Worm (Caenorhabditis elegans) whole organism, L1 larva: ENCODE measurements around the gene C09B7.2.

ENCODE experiments used
- C04F5.9 ChIP-seq: sonication (generic microtip); optimal IDR thresholded peaks from 2 replicates; lab custom pipeline; 2016; ENCODE audit warnings: missing genetic modification characterization, missing compliant biosample characterization
- blmp-1 ChIP-seq: fragments of 150-350 bp; optimal IDR thresholded peaks from 2 replicates; lab custom pipeline; 2014; ENCODE audit warnings: missing biosample characterization, missing genetic modification characterization
- ceh-82 ChIP-seq, 3 experiments: fragments of 150-350 bp in 1 of 3; sonication (generic microtip) in 2 of 3; optimal IDR thresholded peaks; 2 replicates each; lab custom pipeline; 2014 to 2017; ENCODE audit warnings: missing biosample characterization in 3 of 3, missing genetic modification characterization in 3 of 3
- ces-1 ChIP-seq: fragments of 150-350 bp; optimal IDR thresholded peaks from 2 replicates; lab custom pipeline; 2014; ENCODE audit warnings: missing biosample characterization, missing genetic modification reagents, missing genetic modification characterization
- efl-1 ChIP-seq, 4 experiments: fragments of 150-350 bp; optimal IDR thresholded peaks in 3 of 4; peaks in 1 of 4; 1 replicate in 1 of 4; 2 replicates in 3 of 4; lab custom pipeline; 2014; ENCODE audit warnings: missing biosample characterization in 2 of 4, missing genetic modification characterization in 2 of 4, missing genetic modification reagents in 2 of 4
- egl-13 ChIP-seq: sonication (generic microtip); optimal IDR thresholded peaks from 2 replicates; lab custom pipeline; 2016; ENCODE audit warnings: missing genotype, missing genetic modification reagents, missing genetic modification characterization, missing compliant biosample characterization
- elt-2 ChIP-seq: sonication (generic microtip); optimal IDR thresholded peaks from 2 replicates; lab custom pipeline; 2016; ENCODE audit warnings: missing genetic modification characterization, mild to moderate bottlenecking, inconsistent platforms, missing compliant biosample characterization, missing genetic modification reagents
- ets-5 ChIP-seq: fragments of 200-800 bp; sonication (Bioruptor generic); IDR thresholded peaks from 2 replicates; pipeline ENCODE4 v1.3.6; 2022; ENCODE audit warnings: missing genetic modification characterization, missing compliant biosample characterization
- fkh-4 ChIP-seq: sonication (generic microtip); optimal IDR thresholded peaks from 2 replicates; lab custom pipeline; 2016; ENCODE audit warnings: missing compliant biosample characterization, missing genetic modification characterization, borderline replicate concordance
- fkh-8 ChIP-seq: sonication (generic microtip); optimal IDR thresholded peaks from 2 replicates; lab custom pipeline; 2016; ENCODE audit warnings: mild to moderate bottlenecking, missing genetic modification characterization, missing compliant biosample characterization
- grh-1 ChIP-seq: fragments of 200-800 bp; sonication (Bioruptor generic); IDR thresholded peaks from 2 replicates; pipeline ENCODE4 v1.3.6; 2022; ENCODE audit warnings: missing genetic modification reagents, missing genetic modification characterization, missing compliant biosample characterization
- hlh-17 ChIP-seq: fragments of 200-800 bp; sonication (Bioruptor generic); optimal IDR thresholded peaks from 2 replicates; lab custom pipeline; 2018; ENCODE audit warnings: missing genetic modification characterization, mild to moderate bottlenecking, missing compliant biosample characterization, moderate library complexity, borderline replicate concordance
- hpl-2 ChIP-seq: fragments of 150-350 bp; optimal IDR thresholded peaks from 2 replicates; lab custom pipeline; 2014; ENCODE audit warnings: missing biosample characterization, missing genetic modification reagents, missing genetic modification characterization
- isw-1 ChIP-seq: fragments of 200-800 bp; sonication (Bioruptor generic); IDR thresholded peaks from 2 replicates; pipeline ENCODE4 v1.3.6; 2022; ENCODE audit warnings: missing genetic modification characterization, missing compliant biosample characterization
- lin-14 ChIP-seq: fragments of 200-800 bp; sonication (Bioruptor generic); optimal IDR thresholded peaks from 2 replicates; lab custom pipeline; 2018; ENCODE audit warnings: mild to moderate bottlenecking, missing genetic modification characterization, moderate library complexity, missing compliant biosample characterization
- lin-15B ChIP-seq: fragments of 150-350 bp; sonication (generic microtip); optimal IDR thresholded peaks from 3 replicates; lab custom pipeline; 2014; ENCODE audit warnings: missing biosample characterization, missing genetic modification characterization
- mep-1 ChIP-seq: fragments of 150-350 bp; optimal IDR thresholded peaks from 2 replicates; lab custom pipeline; 2014; ENCODE audit warnings: missing biosample characterization, missing genetic modification characterization
- nhr-12 ChIP-seq: sonication (generic microtip); optimal IDR thresholded peaks from 2 replicates; lab custom pipeline; 2017; ENCODE audit warnings: missing biosample characterization, missing genetic modification characterization
- nhr-237 ChIP-seq: fragments of 150-350 bp; optimal IDR thresholded peaks from 2 replicates; lab custom pipeline; 2014; ENCODE audit warnings: missing biosample characterization, missing genetic modification characterization
- nhr-71 ChIP-seq: sonication (generic microtip); optimal IDR thresholded peaks from 2 replicates; lab custom pipeline; 2016; ENCODE audit warnings: mild to moderate bottlenecking, missing genetic modification characterization, moderate library complexity, missing compliant biosample characterization
- nhr-85 ChIP-seq: sonication (generic microtip); peaks from one replicate; lab custom pipeline; 2016; ENCODE audit warnings: missing genetic modification characterization, inconsistent platforms, missing compliant biosample characterization
- nhr-90 ChIP-seq: sonication (generic microtip); optimal IDR thresholded peaks from 2 replicates; lab custom pipeline; 2016; ENCODE audit warnings: mild to moderate bottlenecking, missing genetic modification characterization, missing compliant biosample characterization; ENCODE audit not compliant: poor library complexity
- pag-3 ChIP-seq: sonication (generic microtip); optimal IDR thresholded peaks from 2 replicates; lab custom pipeline; 2017; ENCODE audit warnings: missing genetic modification characterization, mild to moderate bottlenecking, missing compliant biosample characterization, antibody characterized with exemption, borderline replicate concordance; ENCODE audit not compliant: insufficient read depth
- pqm-1 ChIP-seq: sonication (generic microtip); optimal IDR thresholded peaks from 3 replicates; lab custom pipeline; 2017; ENCODE audit warnings: missing biosample characterization, missing genetic modification characterization
- rnt-1 ChIP-seq: sonication (generic microtip); optimal IDR thresholded peaks from 2 replicates; lab custom pipeline; 2016; ENCODE audit warnings: mild to moderate bottlenecking, missing genetic modification characterization, moderate library complexity, missing compliant biosample characterization
- skn-1 ChIP-seq: fragments of 150-350 bp; optimal IDR thresholded peaks from 2 replicates; lab custom pipeline; 2014; ENCODE audit warnings: missing biosample characterization, missing genetic modification characterization
- sox-4 ChIP-seq: sonication (generic microtip); optimal IDR thresholded peaks from 2 replicates; lab custom pipeline; 2016; ENCODE audit warnings: missing genetic modification characterization, missing compliant biosample characterization
- swsn-7 ChIP-seq: sonication (generic microtip); optimal IDR thresholded peaks from 2 replicates; lab custom pipeline; 2016; ENCODE audit warnings: missing genetic modification characterization, missing compliant biosample characterization
- tlp-1 ChIP-seq: fragments of 150-350 bp; optimal IDR thresholded peaks from 2 replicates; lab custom pipeline; 2014; ENCODE audit warnings: missing biosample characterization, missing genetic modification characterization
- unc-98 ChIP-seq: fragments of 200-800 bp; sonication (Bioruptor generic); IDR thresholded peaks from 2 replicates; pipeline ENCODE4 v1.3.6; 2022; ENCODE audit warnings: missing genetic modification characterization, missing compliant biosample characterization
- vab-15 ChIP-seq: sonication (generic microtip); optimal IDR thresholded peaks from 2 replicates; lab custom pipeline; 2017; ENCODE audit warnings: missing genotype, mild to moderate bottlenecking, missing genetic modification characterization, missing compliant biosample characterization
- zag-1 ChIP-seq: fragments of 150-350 bp; optimal IDR thresholded peaks from 2 replicates; lab custom pipeline; 2014; ENCODE audit warnings: missing biosample characterization, missing genetic modification characterization

C09B7.2 gene

ce11 chrX:2703887-2704286 lies 36.0 kb downstream of the C09B7.2 start:
- no peak for TF ChIP-seq vab-15 (tag; lab: Kevin White, UChicago)
- TF ChIP-seq tlp-1 (tag; lab: Kevin White, UChicago) = no peak
- TF ChIP-seq skn-1 (tag; lab: Kevin White, UChicago) = no peak
- TF ChIP-seq rnt-1 (tag; lab: Kevin White, UChicago) = peak; percentile 14
- TF ChIP-seq mep-1 (tag; lab: Kevin White, UChicago) = peak; percentile 2
- TF ChIP-seq blmp-1 (tag; lab: Kevin White, UChicago) = peak; percentile 24
- peak; percentile 22 for TF ChIP-seq elt-2 (tag; lab: Kevin White, UChicago)

ce11 chrX:2704768-2705486 lies 37.0 kb downstream of the C09B7.2 start:
- TF ChIP-seq mep-1 (tag; lab: Kevin White, UChicago) = peak; percentile 16
- TF ChIP-seq efl-1 (optimal IDR thresholded peaks at IDR 0.05; lab: Kevin White, UChicago) = no peak
- peak in 1 of 2 experiments; percentile 84 for TF ChIP-seq efl-1 (GFP tag; optimal IDR thresholded peaks at IDR 0.05 in 1 of 2; lab: Kevin White, UChicago)
- no peak for TF ChIP-seq nhr-12 (tag; lab: Kevin White, UChicago)
- TF ChIP-seq zag-1 (tag; lab: Kevin White, UChicago) = no peak
- TF ChIP-seq lin-14 (GFP tag; lab: Kevin White, UChicago) = peak; percentile 16
- no peak for TF ChIP-seq fkh-8 (tag; lab: Kevin White, UChicago)
- no peak for TF ChIP-seq nhr-237 (tag; lab: Kevin White, UChicago)
- TF ChIP-seq unc-98 (GFP tag; lab: Robert Waterston, UW) = no peak
- peak; percentile 83 for TF ChIP-seq blmp-1 (tag; lab: Kevin White, UChicago)
- no peak for TF ChIP-seq ces-1
- TF ChIP-seq nhr-90 (tag; lab: Kevin White, UChicago) = no peak

- no peak for TF ChIP-seq pqm-1 (tag; lab: Kevin White, UChicago)
- TF ChIP-seq fkh-4 (tag; lab: Kevin White, UChicago) = no peak
- no peak for TF ChIP-seq hpl-2 (GFP tag; lab: Kevin White, UChicago)
- TF ChIP-seq lin-15B (tag; lab: Kevin White, UChicago) = no peak
- peak; percentile 41 for TF ChIP-seq nhr-85
- no peak for TF ChIP-seq swsn-7
- TF ChIP-seq nhr-71 (tag; lab: Kevin White, UChicago) = no peak
- TF ChIP-seq ceh-82 (tag; optimal IDR thresholded peaks at IDR 0.05; lab: Kevin White, UChicago) = no peak
- TF ChIP-seq blmp-1 (tag; lab: Kevin White, UChicago) = peak; percentile 29
- no peak for TF ChIP-seq pag-3
- TF ChIP-seq egl-13 (tag; lab: Kevin White, UChicago) = no peak
- TF ChIP-seq C04F5.9 (tag; lab: Kevin White, UChicago) = no peak
- peak; percentile 4 for TF ChIP-seq lin-14 (GFP tag; lab: Kevin White, UChicago)
- no peak for TF ChIP-seq hlh-17
Observed at ce11 chrX:2705809-2706378, 38.0 kb downstream of the C09B7.2 start, which contains the start of gene igcm-3. Gene igcm-3, minus strand, starts transcription at chrX:2705859.

ce11 chrX:2707480-2708015 lies 39.6 kb downstream of the C09B7.2 start:
- TF ChIP-seq nhr-85 (peak; percentile 57), grh-1 (GFP tag; lab: Robert Waterston, UW) (no peak), ets-5 (GFP tag; lab: Robert Waterston, UW) (no peak), isw-1 (GFP tag; lab: Robert Waterston, UW) (no peak), efl-1 (optimal IDR thresholded peaks at IDR 0.05; lab: Kevin White, UChicago) (no peak), efl-1 (GFP tag; optimal IDR thresholded peaks at IDR 0.05 in 1 of 2; lab: Kevin White, UChicago) (peak in 1 of 2 experiments; percentile 14), sox-4 (tag; lab: Kevin White, UChicago) (no peak), lin-14 (GFP tag; lab: Kevin White, UChicago) (peak; percentile 4), blmp-1 (tag; lab: Kevin White, UChicago) (peak; percentile 83)
- TF ChIP-seq, all 84 proteins: peak for 4
